Fruit fly (Drosophila melanogaster) whole organism: ENCODE results near the gene Catsup.

ENCODE experiments used
- CG8478 ChIP-seq: fragments of >200 bp; optimal IDR thresholded peaks from 2 replicates; lab custom pipeline; 2018; ENCODE audit warnings: inconsistent platforms
- pan ChIP-seq: fragments of >200 bp; optimal IDR thresholded peaks from 2 replicates; lab custom pipeline; 2017
- usp ChIP-seq: fragments of >200 bp; optimal IDR thresholded peaks from 2 replicates; lab custom pipeline; 2017; ENCODE audit warnings: missing biosample characterization, missing genetic modification characterization, mixed read lengths

DNA sequence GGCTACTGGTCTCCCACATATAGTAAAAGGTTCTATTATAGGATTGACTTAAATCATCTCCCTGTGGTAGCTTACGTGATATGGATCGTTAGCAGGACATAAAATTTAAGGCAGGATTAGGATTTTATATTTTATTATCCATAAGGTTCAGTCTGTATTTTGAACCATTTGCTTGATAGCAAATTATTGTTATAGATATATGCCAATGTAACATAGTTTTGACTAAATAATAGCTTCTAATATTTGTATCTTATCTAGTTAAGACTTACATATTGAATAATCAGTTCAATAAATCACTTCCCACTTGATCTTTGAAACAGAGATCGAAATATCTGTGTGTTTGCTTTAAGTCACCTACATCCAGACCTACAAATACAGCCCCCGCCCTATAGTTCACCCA, 31.1 kb upstream of the Catsup start, which contains the start of gene robl37BC:
- TF ChIP-seq pan (lab: Kevin White, UChicago) (no peak), CG8478 (lab: Kevin White, UChicago) (no peak), usp (GFP tag; lab: Kevin White, UChicago) (no peak)
